Fruit fly (Drosophila melanogaster) whole organism, embryonic: ENCODE data around the gene CG4461.
A peak's percentile ranks its signal among the peaks of the same experiment; 100 is the strongest.

Experiments used
- ATbp ChIP-seq: fragments of 200-800 bp; sonication (Bioruptor generic); optimal IDR thresholded peaks from 2 replicates; lab custom pipeline; 2017; ENCODE audit warnings: missing biosample characterization, mild to moderate bottlenecking, missing genetic modification characterization, missing genetic modification reagents
- Atf3 ChIP-seq: fragments of 200-800 bp; sonication (Bioruptor generic); optimal IDR thresholded peaks from 3 replicates; lab custom pipeline; 2016; ENCODE audit warnings: missing biosample characterization, missing genetic modification characterization
- CG11398 ChIP-seq: fragments of 200-800 bp; sonication (Bioruptor generic); optimal IDR thresholded peaks from 2 replicates; lab custom pipeline; 2016; ENCODE audit warnings: missing biosample characterization, missing genetic modification characterization
- CG11504 ChIP-seq: fragments of 200-800 bp; sonication (Bioruptor generic); optimal IDR thresholded peaks from 3 replicates; lab custom pipeline; 2019; ENCODE audit warnings: missing biosample characterization, mild to moderate bottlenecking, missing genetic modification characterization, moderate library complexity
- CG12104 ChIP-seq: fragments of 200-800 bp; sonication (Bioruptor generic); optimal IDR thresholded peaks from 3 replicates; lab custom pipeline; 2016; ENCODE audit warnings: missing biosample characterization, missing genetic modification characterization
- CG13287 ChIP-seq: fragments of 200-800 bp; sonication (Bioruptor generic); IDR thresholded peaks from 2 replicates; pipeline ENCODE4 v1.3.6; 2022; ENCODE audit warnings: missing biosample characterization, missing genetic modification characterization; ENCODE audit not compliant: partially characterized antibody
- CG1603 ChIP-seq: fragments of 200-800 bp; sonication (Bioruptor generic); optimal IDR thresholded peaks from 2 replicates; lab custom pipeline; 2019; ENCODE audit warnings: missing biosample characterization, mild to moderate bottlenecking, missing genetic modification characterization, moderate library complexity
- CG16815 ChIP-seq: fragments of 200-800 bp; sonication (Bioruptor generic); optimal IDR thresholded peaks from 3 replicates; lab custom pipeline; 2017; ENCODE audit warnings: missing biosample characterization, mild to moderate bottlenecking, missing genetic modification characterization
- CG16863 ChIP-seq: fragments of 200-800 bp; sonication (Bioruptor generic); optimal IDR thresholded peaks from 3 replicates; lab custom pipeline; 2016; ENCODE audit warnings: missing biosample characterization, missing genetic modification characterization
- CG2202 ChIP-seq: fragments of 200-800 bp; sonication (Bioruptor generic); optimal IDR thresholded peaks from 2 replicates; lab custom pipeline; 2018; ENCODE audit warnings: missing biosample characterization, mild to moderate bottlenecking, missing genetic modification characterization
- CG34422 ChIP-seq: fragments of 200-800 bp; sonication (Bioruptor generic); IDR thresholded peaks from 3 replicates; pipeline ENCODE4 v1.3.6; 2022; ENCODE audit warnings: missing biosample characterization, missing genetic modification characterization
- CG4730 ChIP-seq: fragments of 200-800 bp; sonication (Bioruptor generic); IDR thresholded peaks from 2 replicates; pipeline ENCODE4 v1.3.6; 2022; ENCODE audit warnings: missing biosample characterization, missing genetic modification characterization
- CG4820 ChIP-seq: fragments of 200-800 bp; sonication (Bioruptor generic); optimal IDR thresholded peaks from 3 replicates; lab custom pipeline; 2016; ENCODE audit warnings: missing biosample characterization, missing genetic modification characterization
- CG7839 ChIP-seq: fragments of 200-800 bp; sonication (Bioruptor generic); optimal IDR thresholded peaks from 3 replicates; lab custom pipeline; 2018; ENCODE audit warnings: missing biosample characterization, mild to moderate bottlenecking, missing genetic modification characterization, moderate library complexity
- CG9817 ChIP-seq: fragments of 200-800 bp; sonication (Bioruptor generic); optimal IDR thresholded peaks from 2 replicates; lab custom pipeline; 2018; ENCODE audit warnings: missing biosample characterization, mild to moderate bottlenecking, missing genetic modification characterization, moderate library complexity
- D19A ChIP-seq: fragments of 200-800 bp; optimal IDR thresholded peaks from 3 replicates; lab custom pipeline; 2019; ENCODE audit warnings: missing biosample characterization, mild to moderate bottlenecking, missing genetic modification characterization, moderate library complexity
- D19B ChIP-seq: fragments of 200-800 bp; sonication (Bioruptor generic); optimal IDR thresholded peaks from 2 replicates; lab custom pipeline; 2017; ENCODE audit warnings: missing biosample characterization, mild to moderate bottlenecking, missing genetic modification characterization
- Dip3 ChIP-seq: fragments of 200-800 bp; sonication (Bioruptor generic); optimal IDR thresholded peaks from 3 replicates; lab custom pipeline; 2016; ENCODE audit warnings: missing biosample characterization, missing genetic modification characterization
- Dll ChIP-seq: fragments of 200-800 bp; sonication (Bioruptor generic); IDR thresholded peaks from 4 replicates; pipeline ENCODE4 v1.3.6; 2022; ENCODE audit warnings: missing biosample characterization, missing genetic modification characterization; ENCODE audit not compliant: partially characterized antibody
- HLH4C ChIP-seq: fragments of 200-800 bp; sonication (Bioruptor generic); IDR thresholded peaks from 3 replicates; pipeline ENCODE4 v1.3.6; 2022; ENCODE audit warnings: missing biosample characterization, missing genetic modification characterization; ENCODE audit not compliant: partially characterized antibody
- Hmx ChIP-seq: fragments of 200-800 bp; sonication (Bioruptor generic); optimal IDR thresholded peaks from 2 replicates; lab custom pipeline; 2016; ENCODE audit warnings: missing biosample characterization, missing genetic modification characterization
- Hr78 ChIP-seq, 2 experiments: fragments of 200-800 bp in 1 of 2; fragments of >200 bp in 1 of 2; sonication (Bioruptor generic) in 1 of 2; optimal IDR thresholded peaks; 2 replicates each; lab custom pipeline; 2017 to 2019; ENCODE audit warnings: missing biosample characterization in 2 of 2, missing genetic modification characterization in 2 of 2, mild to moderate bottlenecking in 1 of 2, moderate library complexity in 1 of 2
- Kr ChIP-seq: fragments of 200-800 bp; sonication (Bioruptor generic); optimal IDR thresholded peaks from 2 replicates; lab custom pipeline; 2017; ENCODE audit warnings: missing biosample characterization, mild to moderate bottlenecking, missing genetic modification characterization
- MBD-R2 ChIP-seq: fragments of 200-800 bp; sonication (Bioruptor generic); IDR thresholded peaks from 2 replicates; pipeline ENCODE4 v1.3.6; 2022; ENCODE audit warnings: missing biosample characterization, missing genetic modification characterization
- Med ChIP-seq: fragments of 200-800 bp; sonication (Bioruptor generic); peaks from one replicate; lab custom pipeline; 2016; ENCODE audit warnings: missing biosample characterization, missing genetic modification characterization, mild to moderate bottlenecking, inconsistent platforms, moderate library complexity
- NC2β ChIP-seq: fragments of 200-800 bp; sonication (Bioruptor generic); optimal IDR thresholded peaks from 2 replicates; lab custom pipeline; 2016; ENCODE audit warnings: missing biosample characterization, missing genetic modification characterization
- NK7.1 ChIP-seq: fragments of 200-800 bp; sonication (Bioruptor generic); optimal IDR thresholded peaks from 3 replicates; lab custom pipeline; 2016; ENCODE audit warnings: missing biosample characterization, missing genetic modification characterization
- Rfx ChIP-seq: fragments of 200-800 bp; sonication (Bioruptor generic); IDR thresholded peaks from 2 replicates; pipeline ENCODE4 v1.3.6; 2022; ENCODE audit warnings: missing biosample characterization, missing genetic modification characterization
- Vsx1 ChIP-seq: fragments of 200-800 bp; sonication (Bioruptor generic); optimal IDR thresholded peaks from 2 replicates; lab custom pipeline; 2017; ENCODE audit warnings: missing biosample characterization, mild to moderate bottlenecking, missing genetic modification characterization, missing genetic modification reagents
- al ChIP-seq: fragments of 200-800 bp; sonication (Bioruptor generic); IDR thresholded peaks from 2 replicates; pipeline ENCODE4 v1.3.6; 2022; ENCODE audit warnings: missing biosample characterization, missing genetic modification characterization
- ase ChIP-seq: fragments of 200-800 bp; sonication (Bioruptor generic); IDR thresholded peaks from 3 replicates; pipeline ENCODE4 v1.3.6; 2022; ENCODE audit warnings: missing biosample characterization, missing genetic modification characterization
- bowl ChIP-seq: fragments of 200-800 bp; sonication (Bioruptor generic); IDR thresholded peaks from 2 replicates; pipeline ENCODE4 v1.3.6; 2022; ENCODE audit warnings: missing biosample characterization, missing genetic modification characterization
- ems ChIP-seq: fragments of 200-800 bp; sonication (Bioruptor generic); optimal IDR thresholded peaks from 3 replicates; lab custom pipeline; 2016; ENCODE audit warnings: missing biosample characterization, missing genetic modification characterization
- gem ChIP-seq: fragments of 200-800 bp; sonication (Bioruptor generic); optimal IDR thresholded peaks from 2 replicates; lab custom pipeline; 2019; ENCODE audit warnings: missing biosample characterization, mild to moderate bottlenecking, missing genetic modification characterization, moderate library complexity
- hkb ChIP-seq, 2 experiments: fragments of 200-800 bp in 1 of 2; fragments of >200 bp in 1 of 2; sonication (Bioruptor generic) in 1 of 2; IDR thresholded peaks in 1 of 2; optimal IDR thresholded peaks in 1 of 2; 2 replicates each; pipeline versions ENCODE4 v1.3.6 to Lab custom; 2017 to 2022; ENCODE audit warnings: missing biosample characterization in 1 of 2, missing genetic modification characterization in 1 of 2
- ken ChIP-seq: fragments of 200-800 bp; sonication (Bioruptor generic); IDR thresholded peaks from 3 replicates; pipeline ENCODE4 v1.3.6; 2022; ENCODE audit warnings: missing biosample characterization, missing genetic modification characterization
- klu ChIP-seq: fragments of 200-800 bp; sonication (Bioruptor generic); IDR thresholded peaks from 2 replicates; pipeline ENCODE4 v1.3.6; 2022; ENCODE audit warnings: missing biosample characterization, missing genetic modification characterization
- lmd ChIP-seq: fragments of 200-800 bp; sonication (Bioruptor generic); IDR thresholded peaks from 2 replicates; pipeline ENCODE4 v1.3.6; 2022; ENCODE audit warnings: missing biosample characterization, missing genetic modification characterization
- peb ChIP-seq: fragments of 200-800 bp; sonication (Bioruptor generic); IDR thresholded peaks from 2 replicates; pipeline ENCODE4 v1.3.6; 2022; ENCODE audit warnings: missing biosample characterization, missing genetic modification characterization
- slbo ChIP-seq: fragments of 200-800 bp; sonication (Bioruptor generic); IDR thresholded peaks from 2 replicates; pipeline ENCODE4 v1.3.6; 2022; ENCODE audit warnings: missing biosample characterization, missing genetic modification characterization
- unc-4 ChIP-seq: fragments of 200-800 bp; sonication (Bioruptor generic); IDR thresholded peaks from 2 replicates; pipeline ENCODE4 v1.3.6; 2022; ENCODE audit warnings: missing biosample characterization, missing genetic modification characterization; ENCODE audit not compliant: partially characterized antibody
- vnd ChIP-seq: fragments of 200-800 bp; sonication (Bioruptor generic); IDR thresholded peaks from 3 replicates; pipeline ENCODE4 v1.3.6; 2022; ENCODE audit warnings: missing biosample characterization, missing genetic modification characterization; ENCODE audit not compliant: partially characterized antibody

The CG4461 gene

dm6 chr3L:9339021-9339420 is 36.2 kb upstream of the CG4461 start (continued):
- TF ChIP-seq CG7839 (tag; lab: Kevin White, UChicago) (peak; percentile 37), gem (no peak), hkb (optimal IDR thresholded peaks at IDR 0.05; lab: Kevin White, UChicago) (no peak), hkb (GFP tag; IDR thresholded peaks at IDR 0.05; lab: Robert Waterston, UW) (peak; percentile 39), D19A (peak; percentile 21), Rfx (GFP tag; lab: Robert Waterston, UW) (0 out of 2 replicates have a peak, but pooled peaks have one; percentile 25), NC2β (GFP tag; lab: Kevin White, UChicago) (no peak), Kr (GFP tag; lab: Kevin White, UChicago) (no peak), klu (GFP tag; lab: Robert Waterston, UW) (no peak), CG34422 (GFP tag; lab: Robert Waterston, UW) (no peak), Med (peak; percentile 79), ATbp (GFP tag; lab: Kevin White, UChicago) (no peak), CG4730 (GFP tag; lab: Robert Waterston, UW) (no peak), NK7.1 (GFP tag; lab: Kevin White, UChicago) (no peak), Dip3 (GFP tag; lab: Kevin White, UChicago) (no peak), CG16815 (GFP tag; lab: Kevin White, UChicago) (no peak), vnd (no peak), Atf3 (no peak), ase (no peak), Dll (GFP tag; lab: Robert Waterston, UW) (no peak), CG11504 (tag; lab: Kevin White, UChicago) (peak; percentile 2), MBD-R2 (GFP tag; lab: Robert Waterston, UW) (no peak), CG13287 (GFP tag; lab: Robert Waterston, UW) (no peak), al (GFP tag; lab: Robert Waterston, UW) (no peak), unc-4 (no peak), peb (GFP tag; lab: Robert Waterston, UW) (no peak), Vsx1 (no peak), ken (no peak), CG2202 (tag; lab: Kevin White, UChicago) (no peak), CG1603 (tag; lab: Kevin White, UChicago) (no peak), bowl (no peak), HLH4C (GFP tag; lab: Robert Waterston, UW) (no peak), ems (GFP tag; lab: Kevin White, UChicago) (no peak), Hr78 (GFP tag; optimal IDR thresholded peaks at IDR 0.05; lab: Kevin White, UChicago) (no peak), CG16863 (GFP tag; lab: Kevin White, UChicago) (no peak), CG4820 (GFP tag; lab: Kevin White, UChicago) (no peak), CG9817 (tag; lab: Kevin White, UChicago) (no peak), CG12104 (no peak), Hmx (no peak), CG11398 (GFP tag; lab: Kevin White, UChicago) (no peak), D19B (GFP tag; lab: Kevin White, UChicago) (no peak), slbo (GFP tag; lab: Robert Waterston, UW) (peak; percentile 43), lmd (GFP tag; lab: Robert Waterston, UW) (no peak)
